Fruit fly (Drosophila melanogaster): Measurements from ENCODE around the gene CG32473.

CG32473 gene

dm6 chr3R:13334007-13334406 lies 31.6 kb downstream of the CG32473 start, which contains the start of gene PK2-R2 (continued):
- TF ChIP-seq H15 (GFP tag; IDR thresholded peaks at IDR 0.05) (no peak), abd-A (tag; optimal IDR thresholded peaks at IDR 0.05) (peak; percentile 23), Bgb (GFP tag; IDR thresholded peaks at IDR 0.05; ENCODE audit: partially characterized antibody) (0 out of 2 replicates have a peak, but pooled peaks have one; percentile 11), Adf1 (GFP tag; IDR thresholded peaks at IDR 0.05) (peak; percentile 79), vnd (GFP tag; IDR thresholded peaks at IDR 0.05; ENCODE audit: partially characterized antibody) (no peak), CG4282 (GFP tag; optimal IDR thresholded peaks at IDR 0.05) (no peak), CG8924 (tag; optimal IDR thresholded peaks at IDR 0.05) (no peak), CG13894 (tag; optimal IDR thresholded peaks at IDR 0.05) (peak; percentile 56), emc (GFP tag; optimal IDR thresholded peaks at IDR 0.05) (no peak), exex (tag; optimal IDR thresholded peaks at IDR 0.05) (no peak), cg (GFP tag; optimal IDR thresholded peaks at IDR 0.05) (no peak), Ets65A (GFP tag) (no peak), CG10462 (GFP tag; optimal IDR thresholded peaks at IDR 0.05) (no peak)

- TF ChIP-seq fd3F (GFP tag; optimal IDR thresholded peaks at IDR 0.05): no peak
- TF ChIP-seq ac (GFP tag; optimal IDR thresholded peaks at IDR 0.05): no peak
- no peak for TF ChIP-seq CG7556 (GFP tag; optimal IDR thresholded peaks at IDR 0.05)
- TF ChIP-seq esg (GFP tag; conservative IDR thresholded peaks at IDR 0.05): no peak
- TF ChIP-seq ATbp (GFP tag; optimal IDR thresholded peaks at IDR 0.05): no peak
- no peak for TF ChIP-seq Dip3 (GFP tag; optimal IDR thresholded peaks at IDR 0.05)
Observed at dm6 chr3R:13338030-13338429, 35.6 kb downstream of the CG32473 start, which contains the start of gene PK2-R1. Gene PK2-R1, plus strand, starts transcription at chr3R:13338330.

DNA sequence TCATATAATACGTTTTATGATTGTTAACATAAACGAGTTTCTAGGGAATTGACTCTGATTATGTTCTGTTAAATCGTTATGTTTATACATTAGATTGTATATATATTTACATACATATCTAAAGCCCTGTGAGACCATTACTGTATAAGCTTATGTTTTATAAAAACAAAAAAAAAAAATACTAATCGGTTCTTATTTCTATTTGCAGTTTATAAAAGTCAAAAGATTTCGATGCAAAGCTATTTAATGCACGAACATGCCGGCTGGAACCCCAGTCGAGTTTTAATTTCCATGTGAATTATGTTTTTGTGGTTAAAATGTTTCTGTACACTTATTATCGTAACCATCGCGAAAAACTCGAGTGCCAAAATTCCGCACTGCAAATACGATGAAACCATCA lies 50.9 kb downstream of the CG32473 start, which contains the start of gene mthl12:
Gene mthl12, plus strand, starts transcription at position 301 of the 400 bp plus-strand sequence.
- no peak for TF ChIP-seq CG6654 (GFP tag; optimal IDR thresholded peaks at IDR 0.05)
- no peak for TF ChIP-seq chm (GFP tag; IDR thresholded peaks at IDR 0.05)
- TF ChIP-seq CG8290 (GFP tag; optimal IDR thresholded peaks at IDR 0.05): no peak
- no peak for TF ChIP-seq CG8290 (tag; optimal IDR thresholded peaks at IDR 0.05)
- no peak for TF ChIP-seq Spps (tag; optimal IDR thresholded peaks at IDR 0.05)
- TF ChIP-seq nerfin-1 (tag; optimal IDR thresholded peaks at IDR 0.05): no peak
- TF ChIP-seq Drgx (GFP tag; IDR thresholded peaks at IDR 0.05): no peak
- TF ChIP-seq CG1832 (GFP tag; optimal IDR thresholded peaks at IDR 0.05): no peak
- TF ChIP-seq Ada2b (GFP tag; IDR thresholded peaks at IDR 0.05): no peak
- TF ChIP-seq pzg (GFP tag; optimal IDR thresholded peaks at IDR 0.05): no peak
- TF ChIP-seq ttk (GFP tag; IDR thresholded peaks at IDR 0.05): no peak
- TF ChIP-seq CG4854 (GFP tag; optimal IDR thresholded peaks at IDR 0.05): no peak
- no peak for TF ChIP-seq CG14441 (GFP tag; IDR thresholded peaks at IDR 0.05)
- no peak for TF ChIP-seq CG10147 (GFP tag; optimal IDR thresholded peaks at IDR 0.05)
- TF ChIP-seq knrl (GFP tag; IDR thresholded peaks at IDR 0.05; ENCODE audit: partially characterized antibody): no peak
- no peak for TF ChIP-seq CG8388 (GFP tag; optimal IDR thresholded peaks at IDR 0.05)
- TF ChIP-seq sima (GFP tag; optimal IDR thresholded peaks at IDR 0.05): no peak
- no peak for TF ChIP-seq CG17612 (GFP tag; IDR thresholded peaks at IDR 0.05)
- no peak for TF ChIP-seq lola (GFP tag; optimal IDR thresholded peaks at IDR 0.05)
- TF ChIP-seq ac (GFP tag; optimal IDR thresholded peaks at IDR 0.05): no peak
